Worm (Caenorhabditis elegans) whole organism, L3 larva: ENCODE measurements around the gene T19H5.4.

Experiments used
- R02D3.7 ChIP-seq: fragments of 150-350 bp; optimal IDR thresholded peaks from 2 replicates; lab custom pipeline; 2014; ENCODE audit warnings: missing biosample characterization, missing genetic modification characterization
- aly-2 ChIP-seq: fragments of 150-350 bp; optimal IDR thresholded peaks from 2 replicates; lab custom pipeline; 2014; ENCODE audit warnings: missing biosample characterization, missing genetic modification characterization
- daf-12 ChIP-seq: fragments of 150-350 bp; optimal IDR thresholded peaks from 2 replicates; lab custom pipeline; 2014; ENCODE audit warnings: missing biosample characterization, missing genetic modification reagents, missing genetic modification characterization
- nhr-25 ChIP-seq: sonication (generic microtip); optimal IDR thresholded peaks from 2 replicates; lab custom pipeline; 2017; ENCODE audit warnings: missing biosample characterization, missing genetic modification characterization
- nhr-28 ChIP-seq: fragments of 150-350 bp; optimal IDR thresholded peaks from 2 replicates; lab custom pipeline; 2014; ENCODE audit warnings: missing biosample characterization, missing genetic modification characterization
- nhr-76 ChIP-seq: fragments of 150-350 bp; sonication (generic microtip); optimal IDR thresholded peaks from 5 replicates; lab custom pipeline; 2014; ENCODE audit warnings: missing biosample characterization, missing genetic modification characterization
- pha-4 ChIP-seq: fragments of 150-350 bp; optimal IDR thresholded peaks from 2 replicates; lab custom pipeline; 2014; ENCODE audit warnings: missing biosample characterization, missing genetic modification reagents, missing genetic modification characterization
- sea-2 ChIP-seq: fragments of 150-350 bp; sonication (generic microtip); optimal IDR thresholded peaks from 4 replicates; lab custom pipeline; 2014; ENCODE audit warnings: missing biosample characterization, missing genetic modification reagents, missing genetic modification characterization

ce11 chrII:9532011-9532410 is 44.8 kb upstream of the T19H5.4 start, which contains the start of gene sra-9:
- TF ChIP-seq aly-2: no peak
- TF ChIP-seq nhr-25 (tag; lab: Kevin White, UChicago): no peak
- no peak for TF ChIP-seq R02D3.7 (tag; lab: Kevin White, UChicago)
- TF ChIP-seq sea-2 (GFP tag; lab: Kevin White, UChicago): no peak
- no peak for TF ChIP-seq nhr-76 (tag; lab: Kevin White, UChicago)
- no peak for TF ChIP-seq daf-12
- no peak for TF ChIP-seq pha-4 (tag; lab: Kevin White, UChicago)
- no peak for TF ChIP-seq nhr-28 (tag; lab: Kevin White, UChicago)
